Worm (Caenorhabditis elegans) whole organism, late embryonic: ENCODE results near the gene dhcr-7.

Source experiments
- C08G9.2 ChIP-seq: sonication (generic microtip); optimal IDR thresholded peaks from 2 replicates; lab custom pipeline; 2016; ENCODE audit warnings: mild to moderate bottlenecking, missing genetic modification characterization, moderate library complexity, missing compliant biosample characterization
- K02D7.2 ChIP-seq: sonication (generic microtip); optimal IDR thresholded peaks from 2 replicates; lab custom pipeline; 2017; ENCODE audit warnings: mild to moderate bottlenecking, missing genetic modification characterization, missing compliant biosample characterization
- ahr-1 ChIP-seq: sonication (generic microtip); optimal IDR thresholded peaks from 2 replicates; lab custom pipeline; 2016; ENCODE audit warnings: missing genetic modification characterization, missing compliant biosample characterization
- ama-1 ChIP-seq: fragments of 150-350 bp; optimal IDR thresholded peaks from 2 replicates; lab custom pipeline; 2014
- ceh-19 ChIP-seq: fragments of 200-800 bp; sonication (Bioruptor generic); optimal IDR thresholded peaks from 2 replicates; lab custom pipeline; 2018; ENCODE audit warnings: mild to moderate bottlenecking, missing genetic modification characterization, missing compliant biosample characterization
- ceh-2 ChIP-seq: sonication (generic microtip); optimal IDR thresholded peaks from 2 replicates; lab custom pipeline; 2016; ENCODE audit warnings: missing genotype, missing genetic modification characterization, missing compliant biosample characterization
- ceh-22 ChIP-seq: sonication (generic microtip); optimal IDR thresholded peaks from 2 replicates; lab custom pipeline; 2017; ENCODE audit warnings: missing biosample characterization, missing genetic modification characterization
- ceh-24 ChIP-seq: sonication (generic microtip); optimal IDR thresholded peaks from 2 replicates; lab custom pipeline; 2016; ENCODE audit warnings: mild to moderate bottlenecking, missing genetic modification characterization, missing compliant biosample characterization
- ceh-30 ChIP-seq: fragments of 150-350 bp; optimal IDR thresholded peaks from 2 replicates; lab custom pipeline; 2014; ENCODE audit warnings: missing biosample characterization, missing genetic modification characterization
- ceh-31 ChIP-seq: sonication (generic microtip); optimal IDR thresholded peaks from 2 replicates; lab custom pipeline; 2016; ENCODE audit warnings: missing genetic modification characterization, missing compliant biosample characterization
- ceh-34 ChIP-seq: sonication (generic microtip); optimal IDR thresholded peaks from 2 replicates; lab custom pipeline; 2016; ENCODE audit warnings: mild to moderate bottlenecking, missing genetic modification characterization, missing compliant biosample characterization
- ceh-48 ChIP-seq: sonication (generic microtip); optimal IDR thresholded peaks from 2 replicates; lab custom pipeline; 2016; ENCODE audit warnings: missing genetic modification characterization, inconsistent platforms, missing compliant biosample characterization
- ceh-6 ChIP-seq: fragments of 200-800 bp; sonication (Bioruptor generic); optimal IDR thresholded peaks from 2 replicates; lab custom pipeline; 2018; ENCODE audit warnings: mild to moderate bottlenecking, missing genetic modification characterization, missing compliant biosample characterization
- ceh-9 ChIP-seq: sonication (generic microtip); optimal IDR thresholded peaks from 2 replicates; lab custom pipeline; 2016; ENCODE audit warnings: mild to moderate bottlenecking, missing genetic modification characterization, inconsistent platforms, missing compliant biosample characterization
- che-1 ChIP-seq: sonication (generic microtip); optimal IDR thresholded peaks from 2 replicates; lab custom pipeline; 2016; ENCODE audit warnings: mild to moderate bottlenecking, missing genetic modification characterization, missing compliant biosample characterization
- elt-4 ChIP-seq: sonication (generic microtip); optimal IDR thresholded peaks from 2 replicates; lab custom pipeline; 2016; ENCODE audit warnings: missing genetic modification characterization, missing compliant biosample characterization
- ets-4 ChIP-seq: sonication (generic microtip); optimal IDR thresholded peaks from 2 replicates; lab custom pipeline; 2016; ENCODE audit warnings: missing genetic modification characterization, missing compliant biosample characterization
- fax-1 ChIP-seq: sonication (generic microtip); optimal IDR thresholded peaks from 2 replicates; lab custom pipeline; 2016; ENCODE audit warnings: missing genotype, missing genetic modification characterization, missing compliant biosample characterization
- fkh-10 ChIP-seq: fragments of 150-350 bp; optimal IDR thresholded peaks from 2 replicates; lab custom pipeline; 2014; ENCODE audit warnings: missing biosample characterization, missing genetic modification reagents, missing genetic modification characterization
- fkh-6 ChIP-seq: sonication (generic microtip); optimal IDR thresholded peaks from 2 replicates; lab custom pipeline; 2016; ENCODE audit warnings: missing genetic modification characterization, missing compliant biosample characterization
- hlh-13 ChIP-seq: fragments of 200-800 bp; sonication (Bioruptor generic); optimal IDR thresholded peaks from 2 replicates; lab custom pipeline; 2018; ENCODE audit warnings: mild to moderate bottlenecking, missing genetic modification characterization, missing compliant biosample characterization
- hlh-15 ChIP-seq: sonication (generic microtip); optimal IDR thresholded peaks from 2 replicates; lab custom pipeline; 2016; ENCODE audit warnings: missing genetic modification characterization, missing compliant biosample characterization
- hlh-30 ChIP-seq: sonication (generic microtip); optimal IDR thresholded peaks from 2 replicates; lab custom pipeline; 2017; ENCODE audit warnings: antibody characterized with exemption, missing genetic modification characterization, missing compliant biosample characterization; ENCODE audit not compliant: insufficient read depth
- hlh-6 ChIP-seq: sonication (generic microtip); optimal IDR thresholded peaks from 2 replicates; lab custom pipeline; 2016; ENCODE audit warnings: missing genotype, missing genetic modification characterization, missing compliant biosample characterization
- mec-3 ChIP-seq: sonication (generic microtip); optimal IDR thresholded peaks from 2 replicates; lab custom pipeline; 2016; ENCODE audit warnings: borderline replicate concordance, missing genetic modification characterization, missing compliant biosample characterization
- nfya-1 ChIP-seq: sonication (generic microtip); optimal IDR thresholded peaks from 2 replicates; lab custom pipeline; 2017; ENCODE audit warnings: missing genetic modification characterization, mild to moderate bottlenecking, missing compliant biosample characterization, antibody characterized with exemption, moderate library complexity
- nhr-11 ChIP-seq: fragments of 150-350 bp; optimal IDR thresholded peaks from 2 replicates; lab custom pipeline; 2014; ENCODE audit warnings: missing biosample characterization, missing genetic modification characterization
- nhr-232 ChIP-seq: sonication (generic microtip); optimal IDR thresholded peaks from 2 replicates; lab custom pipeline; 2016; ENCODE audit warnings: missing genetic modification characterization, missing compliant biosample characterization
- npax-4 ChIP-seq: sonication (generic microtip); optimal IDR thresholded peaks from 2 replicates; lab custom pipeline; 2016; ENCODE audit warnings: missing genetic modification characterization, missing compliant biosample characterization
- pag-3 ChIP-seq: sonication (generic microtip); optimal IDR thresholded peaks from 2 replicates; lab custom pipeline; 2016; ENCODE audit warnings: missing compliant biosample characterization, missing genetic modification characterization, borderline replicate concordance
- pat-9 ChIP-seq: fragments of 200-800 bp; sonication (Bioruptor generic); optimal IDR thresholded peaks from 2 replicates; lab custom pipeline; 2018; ENCODE audit warnings: mild to moderate bottlenecking, missing genetic modification characterization, moderate library complexity, missing compliant biosample characterization
- pax-1 ChIP-seq: fragments of 150-350 bp; optimal IDR thresholded peaks from 2 replicates; lab custom pipeline; 2014; ENCODE audit warnings: missing biosample characterization, missing genetic modification characterization
- pha-2 ChIP-seq: sonication (generic microtip); optimal IDR thresholded peaks from 2 replicates; lab custom pipeline; 2017; ENCODE audit warnings: mild to moderate bottlenecking, missing genetic modification characterization, missing compliant biosample characterization
- pha-4 ChIP-seq: fragments of 150-350 bp; optimal IDR thresholded peaks from 2 replicates; lab custom pipeline; 2018; ENCODE audit warnings: missing biosample characterization, missing genetic modification reagents, missing genetic modification characterization
- pros-1 ChIP-seq: fragments of 150-350 bp; optimal IDR thresholded peaks from 2 replicates; lab custom pipeline; 2014; ENCODE audit warnings: missing biosample characterization, missing genetic modification reagents, missing genetic modification characterization
- rnt-1 ChIP-seq: sonication (generic microtip); optimal IDR thresholded peaks from 2 replicates; lab custom pipeline; 2016; ENCODE audit warnings: missing genetic modification characterization, missing compliant biosample characterization
- sdc-2 ChIP-seq: sonication (generic microtip); optimal IDR thresholded peaks from 2 replicates; lab custom pipeline; 2016; ENCODE audit warnings: missing genotype, missing genetic modification characterization, missing compliant biosample characterization
- sox-4 ChIP-seq: sonication (generic microtip); optimal IDR thresholded peaks from 2 replicates; lab custom pipeline; 2017; ENCODE audit warnings: mild to moderate bottlenecking, missing genetic modification characterization, inconsistent platforms, missing compliant biosample characterization
- syd-9 ChIP-seq: sonication (generic microtip); optimal IDR thresholded peaks from 2 replicates; lab custom pipeline; 2016; ENCODE audit warnings: mild to moderate bottlenecking, missing genetic modification characterization, moderate library complexity, missing compliant biosample characterization
- tbx-2 ChIP-seq: sonication (generic microtip); optimal IDR thresholded peaks from 2 replicates; lab custom pipeline; 2016; ENCODE audit warnings: missing genetic modification characterization, missing compliant biosample characterization
- tbx-7 ChIP-seq: sonication (generic microtip); optimal IDR thresholded peaks from 2 replicates; lab custom pipeline; 2016; ENCODE audit warnings: missing genotype, missing genetic modification characterization, missing compliant biosample characterization
- ttx-3 ChIP-seq: sonication (generic microtip); optimal IDR thresholded peaks from 2 replicates; lab custom pipeline; 2016; ENCODE audit warnings: missing genetic modification reagents, missing genetic modification characterization, missing compliant biosample characterization
- unc-3 ChIP-seq, 2 experiments: fragments of 200-800 bp in 1 of 2; sonication (Bioruptor generic) in 1 of 2; sonication (generic microtip) in 1 of 2; conservative IDR thresholded peaks in 1 of 2; optimal IDR thresholded peaks in 1 of 2; 2 replicates each; pipeline versions ENCODE4 v1.3.6 to Lab custom; 2016 to 2022; ENCODE audit warnings: missing compliant biosample characterization in 2 of 2, missing genetic modification characterization in 2 of 2, missing genetic modification reagents in 1 of 2
- unc-42 ChIP-seq: sonication (generic microtip); optimal IDR thresholded peaks from 2 replicates; lab custom pipeline; 2016; ENCODE audit warnings: missing genotype, missing genetic modification characterization, missing compliant biosample characterization
- unc-55 ChIP-seq: sonication (generic microtip); optimal IDR thresholded peaks from 2 replicates; lab custom pipeline; 2017; ENCODE audit warnings: missing biosample characterization, missing genetic modification reagents, missing genetic modification characterization
- unc-86 ChIP-seq: sonication (generic microtip); optimal IDR thresholded peaks from 2 replicates; lab custom pipeline; 2016; ENCODE audit warnings: missing genetic modification characterization, missing compliant biosample characterization
- zip-5 ChIP-seq: sonication (generic microtip); optimal IDR thresholded peaks from 2 replicates; lab custom pipeline; 2016; ENCODE audit warnings: missing genetic modification characterization, missing compliant biosample characterization

The dhcr-7 gene

DNA sequence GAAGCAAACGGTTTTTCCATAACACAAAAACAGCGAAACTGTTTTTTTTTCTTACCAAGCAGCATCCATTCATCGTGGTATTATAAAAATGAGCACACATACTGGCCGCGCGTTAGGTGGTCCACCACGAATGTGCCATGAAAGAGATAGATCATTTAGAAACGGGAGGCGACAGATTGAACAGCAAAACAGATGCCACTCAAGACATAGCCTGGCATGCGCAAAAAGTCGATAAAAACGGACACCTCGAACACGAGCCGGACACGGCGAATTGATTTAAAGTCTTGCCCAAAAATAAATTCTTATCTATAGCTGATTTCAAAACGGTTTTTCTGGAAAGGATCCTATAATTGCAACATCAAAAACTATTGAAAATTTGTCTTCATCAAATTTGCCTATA is 28.0 kb downstream of the dhcr-7 start:
- TF ChIP-seq unc-86 (tag; lab: Kevin White, UChicago) (no peak), ceh-48 (peak; percentile 83), rnt-1 (tag; lab: Kevin White, UChicago) (no peak), K02D7.2 (tag; lab: Kevin White, UChicago) (no peak), fkh-6 (tag; lab: Kevin White, UChicago) (no peak), hlh-13 (no peak), pha-2 (tag; lab: Kevin White, UChicago) (no peak), che-1 (no peak), fkh-10 (GFP tag; lab: Kevin White, UChicago) (no peak), tbx-2 (peak; percentile 22), pha-4 (no peak), ceh-31 (tag; lab: Kevin White, UChicago) (peak; percentile 10), pros-1 (no peak), ama-1 (lab: Kevin White, UChicago) (no peak), elt-4 (tag; lab: Kevin White, UChicago) (no peak), nfya-1 (tag; lab: Kevin White, UChicago) (peak; percentile 17), C08G9.2 (tag; lab: Kevin White, UChicago) (no peak), hlh-30 (peak; percentile 35), sox-4 (tag; lab: Kevin White, UChicago) (no peak), nhr-11 (no peak), fax-1 (no peak), unc-3 (GFP tag; conservative IDR thresholded peaks at IDR 0.05; lab: Robert Waterston, UW) (no peak), unc-3 (tag; optimal IDR thresholded peaks at IDR 0.05; lab: Kevin White, UChicago) (no peak), pag-3 (tag; lab: Kevin White, UChicago) (no peak), nhr-232 (tag; lab: Kevin White, UChicago) (no peak), ceh-30 (no peak), sdc-2 (no peak), mec-3 (tag; lab: Kevin White, UChicago) (no peak), ceh-24 (no peak), zip-5 (no peak), unc-42 (tag; lab: Kevin White, UChicago) (no peak), pat-9 (tag; lab: Kevin White, UChicago) (no peak), ahr-1 (tag; lab: Kevin White, UChicago) (no peak), unc-55 (GFP tag; lab: Kevin White, UChicago) (peak; percentile 7), pax-1 (tag; lab: Kevin White, UChicago) (no peak), ttx-3 (tag; lab: Kevin White, UChicago) (no peak), ceh-34 (tag; lab: Kevin White, UChicago) (no peak), ceh-9 (tag; lab: Kevin White, UChicago) (no peak), tbx-7 (tag; lab: Kevin White, UChicago) (no peak), ceh-19 (no peak), hlh-15 (no peak), ceh-6 (no peak), hlh-6 (no peak), ceh-22 (tag; lab: Kevin White, UChicago) (no peak), npax-4 (no peak)

- TF ChIP-seq hlh-30 (no peak), ceh-22 (tag; lab: Kevin White, UChicago) (no peak), hlh-6 (peak; percentile 12), ceh-31 (tag; lab: Kevin White, UChicago) (no peak), sdc-2 (peak; percentile 25), ceh-2 (tag; lab: Kevin White, UChicago) (no peak), sox-4 (tag; lab: Kevin White, UChicago) (no peak), ceh-19 (no peak), ets-4 (tag; lab: Kevin White, UChicago) (no peak), syd-9 (tag; lab: Kevin White, UChicago) (no peak)
Measured at ce11 chrV:20455637-20456036, 29.5 kb downstream of the dhcr-7 start.
